Fruit fly (Drosophila melanogaster): ENCODE data around the gene CG8173.

DNA sequence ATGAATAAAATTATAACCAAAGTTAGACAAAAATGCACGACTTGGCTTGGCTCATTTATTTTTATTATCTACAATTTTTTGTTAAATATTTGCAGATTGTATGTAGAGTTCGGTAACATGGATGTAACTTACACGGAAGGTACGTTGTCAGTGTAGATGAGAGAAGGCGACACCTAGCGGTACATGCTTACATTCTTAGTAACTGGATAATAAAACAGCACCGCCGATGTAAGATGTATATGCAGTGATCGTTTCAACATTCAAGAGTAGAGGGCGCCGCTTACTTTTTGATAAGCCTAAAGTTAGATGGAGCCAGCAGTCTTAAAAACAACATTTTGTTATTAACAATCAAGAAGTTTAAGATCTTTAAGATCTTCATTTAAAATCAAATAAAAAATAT is 42.2 kb upstream of the CG8173 start:
- no peak for TF ChIP-seq usp (GFP tag; optimal IDR thresholded peaks at IDR 0.05)
- TF ChIP-seq psq (optimal IDR thresholded peaks at IDR 0.05), result no peak

Data from whole organism.